Worm (Caenorhabditis elegans) whole organism, L3 larva: ENCODE measurements around the gene F47E1.2.

Experiments
- R02D3.7 ChIP-seq: fragments of 150-350 bp; optimal IDR thresholded peaks from 2 replicates; lab custom pipeline; 2014; ENCODE audit warnings: missing biosample characterization, missing genetic modification characterization
- ZK546.5 ChIP-seq: sonication (generic microtip); optimal IDR thresholded peaks from 2 replicates; lab custom pipeline; 2017; ENCODE audit warnings: missing biosample characterization, missing genetic modification characterization
- aly-2 ChIP-seq: fragments of 150-350 bp; optimal IDR thresholded peaks from 2 replicates; lab custom pipeline; 2014; ENCODE audit warnings: missing biosample characterization, missing genetic modification characterization
- ama-1 ChIP-seq: fragments of 150-350 bp; optimal IDR thresholded peaks from 2 replicates; lab custom pipeline; 2018
- ceh-16 ChIP-seq: sonication (generic microtip); optimal IDR thresholded peaks from 2 replicates; lab custom pipeline; 2017; ENCODE audit warnings: missing biosample characterization, missing genetic modification characterization
- ceh-82 ChIP-seq: fragments of 150-350 bp; optimal IDR thresholded peaks from 2 replicates; lab custom pipeline; 2014; ENCODE audit warnings: missing biosample characterization, missing genetic modification characterization
- egl-27 ChIP-seq: sonication (generic microtip); optimal IDR thresholded peaks from 4 replicates; lab custom pipeline; 2017; ENCODE audit warnings: missing biosample characterization, missing genetic modification reagents, missing genetic modification characterization
- egl-5 ChIP-seq: fragments of 150-350 bp; optimal IDR thresholded peaks from 2 replicates; lab custom pipeline; 2017; ENCODE audit warnings: missing biosample characterization, missing genetic modification reagents, missing genetic modification characterization, inconsistent platforms
- elt-1 ChIP-seq: fragments of 150-350 bp; optimal IDR thresholded peaks from 2 replicates; lab custom pipeline; 2014; ENCODE audit warnings: missing biosample characterization, missing genetic modification characterization
- elt-2 ChIP-seq: sonication (generic microtip); optimal IDR thresholded peaks from 2 replicates; lab custom pipeline; 2016; ENCODE audit warnings: missing genetic modification reagents, mild to moderate bottlenecking, missing genetic modification characterization, missing compliant biosample characterization
- elt-3 ChIP-seq, 3 experiments: fragments of 150-350 bp in 1 of 3; sonication (generic microtip) in 2 of 3; optimal IDR thresholded peaks; 2 replicates in 2 of 3; 4 replicates in 1 of 3; lab custom pipeline; 2014 to 2017; ENCODE audit warnings: missing biosample characterization in 3 of 3, missing genetic modification characterization in 3 of 3
- eor-1 ChIP-seq, 2 experiments: fragments of 150-350 bp; optimal IDR thresholded peaks; 2 replicates each; lab custom pipeline; 2014 to 2018; ENCODE audit warnings: missing biosample characterization in 2 of 2, missing genetic modification characterization in 2 of 2
- fkh-10 ChIP-seq: sonication (generic microtip); optimal IDR thresholded peaks from 2 replicates; lab custom pipeline; 2017; ENCODE audit warnings: missing biosample characterization, missing genetic modification reagents, missing genetic modification characterization
- fkh-2 ChIP-seq: fragments of 150-350 bp; optimal IDR thresholded peaks from 2 replicates; lab custom pipeline; 2014; ENCODE audit warnings: missing biosample characterization, missing genetic modification reagents, missing genetic modification characterization
- hmg-11 ChIP-seq: sonication (generic microtip); optimal IDR thresholded peaks from 2 replicates; lab custom pipeline; 2016; ENCODE audit warnings: missing genetic modification characterization, missing compliant biosample characterization
- lin-15B ChIP-seq: fragments of 150-350 bp; optimal IDR thresholded peaks from 2 replicates; lab custom pipeline; 2014; ENCODE audit warnings: missing biosample characterization, missing genetic modification characterization
- lin-39 ChIP-seq: fragments of 150-350 bp; optimal IDR thresholded peaks from 2 replicates; lab custom pipeline; 2018; ENCODE audit warnings: missing biosample characterization, missing genetic modification reagents, missing genetic modification characterization
- lsy-12 ChIP-seq: sonication (generic microtip); optimal IDR thresholded peaks from 2 replicates; lab custom pipeline; 2016; ENCODE audit warnings: mild to moderate bottlenecking, missing genetic modification characterization, missing compliant biosample characterization
- mdl-1 ChIP-seq: fragments of 150-350 bp; optimal IDR thresholded peaks from 2 replicates; lab custom pipeline; 2014; ENCODE audit warnings: missing biosample characterization, missing genetic modification characterization
- nhr-11 ChIP-seq: fragments of 150-350 bp; optimal IDR thresholded peaks from 2 replicates; lab custom pipeline; 2014; ENCODE audit warnings: missing biosample characterization, missing genetic modification characterization
- nhr-23 ChIP-seq: fragments of 150-350 bp; optimal IDR thresholded peaks from 2 replicates; lab custom pipeline; 2014; ENCODE audit warnings: missing biosample characterization, missing genetic modification reagents, missing genetic modification characterization
- nhr-25 ChIP-seq: sonication (generic microtip); optimal IDR thresholded peaks from 2 replicates; lab custom pipeline; 2017; ENCODE audit warnings: missing biosample characterization, missing genetic modification characterization
- nhr-28 ChIP-seq: fragments of 150-350 bp; optimal IDR thresholded peaks from 2 replicates; lab custom pipeline; 2014; ENCODE audit warnings: missing biosample characterization, missing genetic modification characterization
- nhr-43 ChIP-seq: sonication (generic microtip); optimal IDR thresholded peaks from 2 replicates; lab custom pipeline; 2016; ENCODE audit warnings: mild to moderate bottlenecking, missing genetic modification characterization, missing compliant biosample characterization; ENCODE audit not compliant: poor library complexity, severe bottlenecking
- nhr-67 ChIP-seq: fragments of 150-350 bp; optimal IDR thresholded peaks from 2 replicates; lab custom pipeline; 2014; ENCODE audit warnings: missing biosample characterization, missing genetic modification characterization
- nhr-76 ChIP-seq: fragments of 150-350 bp; sonication (generic microtip); optimal IDR thresholded peaks from 5 replicates; lab custom pipeline; 2014; ENCODE audit warnings: missing biosample characterization, missing genetic modification characterization
- nhr-77 ChIP-seq: fragments of 150-350 bp; optimal IDR thresholded peaks from 2 replicates; lab custom pipeline; 2014; ENCODE audit warnings: missing biosample characterization, missing genetic modification characterization
- pha-4 ChIP-seq: fragments of 150-350 bp; optimal IDR thresholded peaks from 2 replicates; lab custom pipeline; 2014; ENCODE audit warnings: missing biosample characterization, missing genetic modification reagents, missing genetic modification characterization
- pqm-1 ChIP-seq: fragments of 150-350 bp; optimal IDR thresholded peaks from 2 replicates; lab custom pipeline; 2017; ENCODE audit warnings: missing biosample characterization, missing genetic modification characterization, inconsistent platforms
- sea-2 ChIP-seq: fragments of 150-350 bp; sonication (generic microtip); optimal IDR thresholded peaks from 4 replicates; lab custom pipeline; 2014; ENCODE audit warnings: missing biosample characterization, missing genetic modification reagents, missing genetic modification characterization
- tbx-2 ChIP-seq: sonication (generic microtip); optimal IDR thresholded peaks from 2 replicates; lab custom pipeline; 2016; ENCODE audit warnings: mild to moderate bottlenecking, missing genetic modification characterization, missing compliant biosample characterization
- unc-62 ChIP-seq: fragments of 150-350 bp; sonication (generic microtip); optimal IDR thresholded peaks from 4 replicates; lab custom pipeline; 2014; ENCODE audit warnings: missing biosample characterization, missing genetic modification reagents, missing genetic modification characterization
- zag-1 ChIP-seq: fragments of 150-350 bp; optimal IDR thresholded peaks from 2 replicates; lab custom pipeline; 2014; ENCODE audit warnings: missing biosample characterization, missing genetic modification characterization
- ztf-11 ChIP-seq: fragments of 150-350 bp; optimal IDR thresholded peaks from 2 replicates; lab custom pipeline; 2014; ENCODE audit warnings: missing biosample characterization, missing genetic modification characterization
- ztf-4 ChIP-seq: fragments of 150-350 bp; optimal IDR thresholded peaks from 2 replicates; lab custom pipeline; 2014; ENCODE audit warnings: missing biosample characterization, missing genetic modification characterization

Gene F47E1.2

ce11 chrX:9036237-9036636 is 21.2 kb upstream of the F47E1.2 start:
- TF ChIP-seq ZK546.5 (tag; lab: Kevin White, UChicago) (no peak), pqm-1 (tag; lab: Kevin White, UChicago) (peak; percentile 58), nhr-28 (no peak), elt-2 (tag; lab: Kevin White, UChicago) (peak; percentile 73)

- TF ChIP-seq ztf-4 (tag; lab: Kevin White, UChicago) (no peak), nhr-43 (tag; lab: Kevin White, UChicago) (no peak), elt-2 (tag; lab: Kevin White, UChicago) (no peak), ceh-82 (tag; lab: Kevin White, UChicago) (no peak), fkh-10 (GFP tag; lab: Kevin White, UChicago) (no peak)
- TF ChIP-seq, all 47 proteins: peak for 0
Measured at ce11 chrX:9045913-9046312, 11.5 kb upstream of the F47E1.2 start, which contains the start of gene prdm-14. TSS of gene prdm-14 (plus strand) at chrX:9046213.

ce11 chrX:9048657-9049056 is 8.8 kb upstream of the F47E1.2 start, which contains the start of gene F47E1.20:
TSS of gene F47E1.20 (plus strand) at chrX:9048957.
- TF ChIP-seq pqm-1 (tag; lab: Kevin White, UChicago) (no peak), nhr-67 (no peak), pha-4 (tag; lab: Kevin White, UChicago) (no peak), elt-3 (tag; optimal IDR thresholded peaks at IDR 0.05; lab: Kevin White, UChicago) (no peak), nhr-76 (no peak), ama-1 (lab: Kevin White, UChicago) (no peak), ZK546.5 (tag; lab: Kevin White, UChicago) (no peak), zag-1 (no peak), nhr-28 (no peak), nhr-77 (no peak), ceh-16 (tag; lab: Kevin White, UChicago) (no peak), lin-39 (no peak)

- TF ChIP-seq unc-62 (GFP tag; lab: Kevin White, UChicago) = no peak
- TF ChIP-seq nhr-11 = no peak
- TF ChIP-seq ama-1 (lab: Kevin White, UChicago) = no peak
- no peak for TF ChIP-seq fkh-10 (GFP tag; lab: Kevin White, UChicago)
- TF ChIP-seq nhr-23 (tag; lab: Kevin White, UChicago) = peak; percentile 39
- TF ChIP-seq mdl-1 (tag; lab: Kevin White, UChicago) = no peak
- TF ChIP-seq elt-1 (tag; lab: Kevin White, UChicago) = no peak
- no peak for TF ChIP-seq R02D3.7 (tag; lab: Kevin White, UChicago)
- TF ChIP-seq ZK546.5 (tag; lab: Kevin White, UChicago) = no peak
- no peak for TF ChIP-seq pha-4 (tag; lab: Kevin White, UChicago)
- TF ChIP-seq ztf-11 (tag; lab: Kevin White, UChicago) = no peak
- no peak for TF ChIP-seq eor-1 (tag; optimal IDR thresholded peaks at IDR 0.05; lab: Kevin White, UChicago)
- TF ChIP-seq zag-1 = no peak
- TF ChIP-seq aly-2 (tag; lab: Kevin White, UChicago) = no peak
- peak; percentile 53 for TF ChIP-seq nhr-25 (tag; lab: Kevin White, UChicago)
- peak in 1 of 3 experiments; percentile 20 for TF ChIP-seq elt-3 (tag; optimal IDR thresholded peaks at IDR 0.05; lab: Kevin White, UChicago)
- no peak for TF ChIP-seq sea-2 (GFP tag; lab: Kevin White, UChicago)
- TF ChIP-seq nhr-67 = no peak
- TF ChIP-seq fkh-2 (tag; lab: Kevin White, UChicago) = no peak
- no peak for TF ChIP-seq lsy-12 (tag; lab: Kevin White, UChicago)
- no peak for TF ChIP-seq elt-2 (tag; lab: Kevin White, UChicago)
- no peak for TF ChIP-seq lin-15B (tag; lab: Kevin White, UChicago)
- no peak for TF ChIP-seq egl-5
- no peak for TF ChIP-seq hmg-11
Measured at ce11 chrX:9053426-9053825, 4.0 kb upstream of the F47E1.2 start.

ce11 chrX:9062523-9062922 is 5.1 kb downstream of the F47E1.2 start, which contains the start of gene F47E1.4:
TSS of gene F47E1.4 (plus strand) at chrX:9062823.
- no peak for TF ChIP-seq eor-1 (tag; optimal IDR thresholded peaks at IDR 0.05; lab: Kevin White, UChicago)
- no peak for TF ChIP-seq elt-2 (tag; lab: Kevin White, UChicago)
- TF ChIP-seq egl-27 (tag; lab: Kevin White, UChicago) = no peak
- no peak for TF ChIP-seq ztf-11 (tag; lab: Kevin White, UChicago)
- no peak for TF ChIP-seq nhr-23 (tag; lab: Kevin White, UChicago)
- no peak for TF ChIP-seq tbx-2 (tag; lab: Kevin White, UChicago)
- no peak for TF ChIP-seq ztf-4 (tag; lab: Kevin White, UChicago)
- TF ChIP-seq nhr-28 = no peak
- no peak for TF ChIP-seq nhr-11
- TF ChIP-seq elt-1 (tag; lab: Kevin White, UChicago) = no peak
- no peak for TF ChIP-seq ceh-82 (tag; lab: Kevin White, UChicago)
